Worm (Caenorhabditis elegans): Measurements from ENCODE around the gene ZK783.7.

ce11 chrIII:7641337-7641736, 15.2 kb upstream of the ZK783.7 start:
- TF ChIP-seq bed-3 (GFP tag; optimal IDR thresholded peaks at IDR 0.05) (no peak), lin-13 (tag; optimal IDR thresholded peaks at IDR 0.05) (no peak), mls-2 (tag; optimal IDR thresholded peaks at IDR 0.05) (no peak), nhr-237 (tag; optimal IDR thresholded peaks at IDR 0.05) (no peak), nhr-76 (tag; optimal IDR thresholded peaks at IDR 0.05) (no peak), sptf-1 (tag; optimal IDR thresholded peaks at IDR 0.05) (no peak), mab-5 (tag; optimal IDR thresholded peaks at IDR 0.05) (no peak), unc-39 (tag; optimal IDR thresholded peaks at IDR 0.05) (no peak)

Measured in whole organism, mixed stage, embryonic.